Worm (Caenorhabditis elegans): ENCODE measurements around the gene T04A6.3.

Gene T04A6.3

DNA sequence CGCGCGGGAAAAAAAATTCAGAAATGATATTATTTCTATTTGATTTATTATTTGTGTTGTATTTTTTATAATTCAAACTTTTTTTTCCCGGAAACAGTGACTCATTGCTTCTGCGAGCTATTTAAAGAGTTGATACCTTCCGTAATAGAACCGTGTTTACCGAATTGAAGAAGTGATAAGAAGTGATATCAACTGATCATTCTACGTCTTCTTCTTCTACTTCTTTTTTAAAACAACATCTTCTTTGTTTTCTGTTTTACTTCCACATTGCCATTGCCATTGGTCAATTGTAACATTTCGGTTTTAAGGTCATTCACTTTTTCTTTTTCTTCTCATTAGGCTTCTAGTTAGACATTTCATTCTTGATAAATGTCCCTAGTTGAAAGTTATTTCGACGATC is 42.0 kb downstream of the T04A6.3 start, which contains the start of gene ttr-32:
ttr-32 (plus strand) TSS at position 314 of the 400 bp plus-strand sequence.
- TF ChIP-seq nhr-67 (tag; optimal IDR thresholded peaks at IDR 0.05) (no peak), ztf-11 (tag; optimal IDR thresholded peaks at IDR 0.05) (no peak), ama-1 (optimal IDR thresholded peaks at IDR 0.05) (no peak), ztf-4 (tag; optimal IDR thresholded peaks at IDR 0.05) (no peak), ceh-16 (tag; optimal IDR thresholded peaks at IDR 0.05) (no peak), aly-2 (tag; optimal IDR thresholded peaks at IDR 0.05) (no peak), fos-1 (tag; optimal IDR thresholded peaks at IDR 0.05) (no peak), nhr-12 (tag; optimal IDR thresholded peaks at IDR 0.05) (no peak), snpc-4 (tag; optimal IDR thresholded peaks at IDR 0.05) (no peak), nhr-43 (tag; optimal IDR thresholded peaks at IDR 0.05; ENCODE audit: poor library complexity, severe bottlenecking) (no peak), egl-27 (tag; optimal IDR thresholded peaks at IDR 0.05) (no peak), fkh-2 (tag; optimal IDR thresholded peaks at IDR 0.05) (no peak), nhr-25 (tag; optimal IDR thresholded peaks at IDR 0.05) (no peak), nhr-77 (tag; optimal IDR thresholded peaks at IDR 0.05) (no peak), lin-15B (tag; optimal IDR thresholded peaks at IDR 0.05) (no peak), mml-1 (tag; optimal IDR thresholded peaks at IDR 0.05) (no peak), lin-39 (tag; optimal IDR thresholded peaks at IDR 0.05) (no peak), mdl-1 (tag; optimal IDR thresholded peaks at IDR 0.05) (no peak)

DNA sequence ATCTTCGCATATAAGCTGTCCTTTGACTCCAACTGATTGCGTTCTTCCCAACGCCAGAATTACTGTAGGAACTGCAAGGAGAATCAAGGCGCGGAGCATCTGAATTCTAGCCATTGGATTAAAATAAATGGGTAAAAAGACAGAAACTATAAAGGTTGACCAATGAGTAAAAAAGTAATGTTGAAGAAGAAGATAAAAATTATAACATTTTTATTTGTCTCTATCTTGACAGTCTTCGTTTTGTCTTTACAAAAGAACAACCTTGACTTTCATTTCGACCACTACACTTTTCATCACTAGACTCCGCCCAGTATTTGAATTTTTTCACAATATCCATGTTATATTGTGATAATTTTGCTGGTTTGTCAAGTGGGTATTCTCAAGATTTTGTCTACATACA is 42.9 kb downstream of the T04A6.3 start, which contains the start of gene ttr-8:
ttr-8 (minus strand) TSS at position 101 of the 400 bp plus-strand sequence.
- TF ChIP-seq ztf-11 (tag; optimal IDR thresholded peaks at IDR 0.05) (no peak), aly-2 (tag; optimal IDR thresholded peaks at IDR 0.05) (no peak), nhr-25 (tag; optimal IDR thresholded peaks at IDR 0.05) (no peak), sea-2 (GFP tag; optimal IDR thresholded peaks at IDR 0.05) (no peak), elt-3 (tag; optimal IDR thresholded peaks at IDR 0.05) (no peak), nhr-11 (tag; optimal IDR thresholded peaks at IDR 0.05) (no peak), zag-1 (tag; optimal IDR thresholded peaks at IDR 0.05) (no peak), mml-1 (tag; optimal IDR thresholded peaks at IDR 0.05) (no peak), ceh-28 (tag; optimal IDR thresholded peaks at IDR 0.05) (no peak), fkh-10 (GFP tag; optimal IDR thresholded peaks at IDR 0.05) (no peak), pqm-1 (tag; optimal IDR thresholded peaks at IDR 0.05) (no peak), hmg-11 (tag; optimal IDR thresholded peaks at IDR 0.05) (no peak), jun-1 (tag; optimal IDR thresholded peaks at IDR 0.05) (no peak)

DNA sequence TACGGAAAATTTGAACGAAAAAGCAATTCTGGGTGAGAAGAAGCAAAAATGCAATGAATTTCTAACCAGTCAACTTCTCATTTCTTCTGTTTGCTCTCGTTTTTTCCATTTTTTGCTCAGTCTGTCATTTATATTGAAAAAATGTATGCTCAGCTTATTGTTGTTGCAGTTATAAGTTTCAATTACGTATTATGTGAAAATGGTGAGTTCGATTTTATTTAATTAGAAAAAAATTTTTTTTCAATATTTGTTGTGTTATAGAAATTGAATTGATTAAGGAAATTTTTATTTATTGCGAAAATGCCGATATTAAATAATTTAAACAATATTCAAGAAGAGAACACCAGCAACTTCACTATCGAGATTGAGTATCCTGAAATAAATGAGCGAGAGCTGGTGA is 46.3 kb downstream of the T04A6.3 start, which contains the start of gene lgc-12:
lgc-12 (plus strand) TSS at position 301 of the 400 bp plus-strand sequence.
- TF ChIP-seq nhr-77 (tag; optimal IDR thresholded peaks at IDR 0.05) (no peak), snpc-4 (tag; optimal IDR thresholded peaks at IDR 0.05) (no peak), elt-2 (tag; optimal IDR thresholded peaks at IDR 0.05) (no peak), unc-62 (GFP tag; optimal IDR thresholded peaks at IDR 0.05) (no peak), elt-1 (tag; optimal IDR thresholded peaks at IDR 0.05) (no peak), ceh-16 (tag; optimal IDR thresholded peaks at IDR 0.05) (no peak), nhr-43 (tag; optimal IDR thresholded peaks at IDR 0.05; ENCODE audit: poor library complexity, severe bottlenecking) (no peak), nhr-12 (tag; optimal IDR thresholded peaks at IDR 0.05) (no peak), egl-5 (tag; optimal IDR thresholded peaks at IDR 0.05) (no peak), ztf-11 (tag; optimal IDR thresholded peaks at IDR 0.05) (no peak)

DNA sequence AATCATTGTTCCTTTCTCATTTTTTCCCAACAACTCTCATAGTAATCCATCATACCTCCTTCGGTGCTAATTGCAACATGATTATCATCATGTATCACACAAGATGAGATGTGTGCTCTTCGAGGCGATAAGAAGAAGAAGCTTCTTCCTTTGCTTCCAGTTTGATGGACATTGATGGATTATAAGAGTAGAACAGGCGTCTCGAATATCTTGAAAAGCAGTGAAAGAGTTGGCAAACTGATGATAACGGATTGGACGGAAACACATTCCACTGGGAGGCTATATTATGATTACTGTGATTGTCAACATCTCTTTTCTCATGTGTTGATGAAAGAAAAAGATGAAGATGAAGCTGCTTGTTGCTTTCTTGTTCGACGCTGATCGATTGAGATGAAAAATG is 48.3 kb downstream of the T04A6.3 start:
- TF ChIP-seq nfya-1 (tag; optimal IDR thresholded peaks at IDR 0.05; ENCODE audit: insufficient read depth): peak; percentile 25
- TF ChIP-seq nhr-11 (tag; optimal IDR thresholded peaks at IDR 0.05): peak; percentile 48
- no peak for TF ChIP-seq ceh-82 (tag; optimal IDR thresholded peaks at IDR 0.05)
- no peak for TF ChIP-seq ZK546.5 (tag; optimal IDR thresholded peaks at IDR 0.05)
- peak; percentile 61 for TF ChIP-seq unc-62 (GFP tag; optimal IDR thresholded peaks at IDR 0.05)
- TF ChIP-seq eor-1 (tag; optimal IDR thresholded peaks at IDR 0.05): no peak
- TF ChIP-seq lin-39 (tag; optimal IDR thresholded peaks at IDR 0.05): peak; percentile 31
- TF ChIP-seq elt-1 (tag; optimal IDR thresholded peaks at IDR 0.05): peak; percentile 3
- no peak for TF ChIP-seq mdl-1 (tag; optimal IDR thresholded peaks at IDR 0.05)
- TF ChIP-seq lin-15B (tag; optimal IDR thresholded peaks at IDR 0.05): no peak

DNA sequence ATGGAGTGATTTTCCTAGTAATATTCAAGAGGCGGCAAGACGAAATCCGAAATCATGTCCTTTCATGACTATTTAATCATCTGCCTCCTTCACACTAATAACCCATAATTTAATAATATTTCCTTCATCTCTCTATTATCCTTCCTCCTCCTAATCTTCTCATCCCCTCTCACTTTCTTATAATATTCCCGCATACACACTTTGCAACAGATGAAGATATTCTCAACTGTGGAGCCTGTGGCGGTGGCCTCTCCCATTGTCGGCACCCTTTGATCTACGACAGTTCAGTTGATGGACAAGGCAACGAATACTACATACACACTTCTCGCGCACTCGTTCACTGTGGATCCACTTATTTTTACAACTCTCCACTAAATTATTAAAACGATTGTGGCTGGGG is 49.5 kb downstream of the T04A6.3 start:
- no peak for TF ChIP-seq R02D3.7 (tag; optimal IDR thresholded peaks at IDR 0.05)
- no peak for TF ChIP-seq mdl-1 (tag; optimal IDR thresholded peaks at IDR 0.05)
- no peak for TF ChIP-seq mml-1 (tag; optimal IDR thresholded peaks at IDR 0.05)
- TF ChIP-seq eor-1 (tag; optimal IDR thresholded peaks at IDR 0.05): no peak
- TF ChIP-seq aly-2 (tag; optimal IDR thresholded peaks at IDR 0.05): no peak
- no peak for TF ChIP-seq fkh-10 (GFP tag; optimal IDR thresholded peaks at IDR 0.05)
- TF ChIP-seq tbx-2 (tag; optimal IDR thresholded peaks at IDR 0.05): no peak
- no peak for TF ChIP-seq nhr-67 (tag; optimal IDR thresholded peaks at IDR 0.05)
- TF ChIP-seq daf-12 (tag; optimal IDR thresholded peaks at IDR 0.05): no peak
- no peak for TF ChIP-seq ztf-11 (tag; optimal IDR thresholded peaks at IDR 0.05)
- TF ChIP-seq lin-39 (tag; optimal IDR thresholded peaks at IDR 0.05): no peak
- no peak for TF ChIP-seq ceh-28 (tag; optimal IDR thresholded peaks at IDR 0.05)
- TF ChIP-seq nhr-11 (tag; optimal IDR thresholded peaks at IDR 0.05): no peak
- no peak for TF ChIP-seq hmg-11 (tag; optimal IDR thresholded peaks at IDR 0.05)
- TF ChIP-seq unc-62 (GFP tag; optimal IDR thresholded peaks at IDR 0.05): no peak
- TF ChIP-seq fos-1 (tag; optimal IDR thresholded peaks at IDR 0.05): no peak
- no peak for TF ChIP-seq ama-1 (optimal IDR thresholded peaks at IDR 0.05)
- no peak for TF ChIP-seq jun-1 (tag; optimal IDR thresholded peaks at IDR 0.05)
- no peak for TF ChIP-seq elt-1 (tag; optimal IDR thresholded peaks at IDR 0.05)
- TF ChIP-seq sea-2 (GFP tag; optimal IDR thresholded peaks at IDR 0.05): no peak
